Worm (Caenorhabditis elegans): Measurements from ENCODE around the gene hum-2.

- TF ChIP-seq dao-5 (tag; optimal IDR thresholded peaks at IDR 0.05) (no peak), him-1 (tag; optimal IDR thresholded peaks at IDR 0.05) (no peak)
These were observed 57.8 kb downstream of the hum-2 start, which contains the start of gene wdr-62 for ce11 chrV:9443748-9444147.

Data from whole organism, L4/young adult.